Fruit fly (Drosophila melanogaster): Measurements from ENCODE around the gene Ulp1.
A peak's percentile ranks its signal among the peaks of the same experiment; 100 is the strongest.

The Ulp1 gene

dm6 chrX:19187624-19188085 lies 20.3 kb downstream of the Ulp1 start, which contains the start of gene Mec2 (continued):
- TF ChIP-seq Hey (tag; optimal IDR thresholded peaks at IDR 0.05) = no peak
- peak; percentile 13; the same call in 1 of the 3 replicates for TF ChIP-seq CG11093 (GFP tag; IDR thresholded peaks at IDR 0.05)
- no peak for TF ChIP-seq unc-4 (GFP tag; IDR thresholded peaks at IDR 0.05; ENCODE audit: partially characterized antibody)
- TF ChIP-seq rib (GFP tag; IDR thresholded peaks at IDR 0.05) = no peak
- TF ChIP-seq Poxn (GFP tag; IDR thresholded peaks at IDR 0.05) = no peak
- peak; percentile 49 for TF ChIP-seq sisA (GFP tag; IDR thresholded peaks at IDR 0.05)
- TF ChIP-seq NfI (GFP tag; optimal IDR thresholded peaks at IDR 0.05) = peak; percentile 68
- no peak for TF ChIP-seq tna (GFP tag; IDR thresholded peaks at IDR 0.05; ENCODE audit: partially characterized antibody)
- TF ChIP-seq E2f1 (GFP tag; IDR thresholded peaks at IDR 0.05) = peak; percentile 56
- TF ChIP-seq Stat92E (GFP tag; optimal IDR thresholded peaks at IDR 0.05) = no peak
- no peak for TF ChIP-seq klu (GFP tag; IDR thresholded peaks at IDR 0.05)
- no peak for TF ChIP-seq CG34224 (GFP tag; IDR thresholded peaks at IDR 0.05; ENCODE audit: partially characterized antibody)
- no peak for TF ChIP-seq HLHmδ (GFP tag; optimal IDR thresholded peaks at IDR 0.05)
- no peak for TF ChIP-seq CG33213 (GFP tag; optimal IDR thresholded peaks at IDR 0.05)
- TF ChIP-seq MESR4 (GFP tag; optimal IDR thresholded peaks at IDR 0.05) = no peak
- TF ChIP-seq chif (GFP tag; optimal IDR thresholded peaks at IDR 0.05) = peak; percentile 68 to 70
- peak; percentile 8 for TF ChIP-seq wek (GFP tag; optimal IDR thresholded peaks at IDR 0.05)
- peak; percentile 32 for TF ChIP-seq CG15514 (GFP tag; optimal IDR thresholded peaks at IDR 0.05)
- no peak for TF ChIP-seq CG10431 (GFP tag; optimal IDR thresholded peaks at IDR 0.05)
- TF ChIP-seq bigmax (GFP tag; optimal IDR thresholded peaks at IDR 0.05) = no peak
- TF ChIP-seq kah (GFP tag; optimal IDR thresholded peaks at IDR 0.05) = no peak
- peak; percentile 16 for TF ChIP-seq bcd (GFP tag; optimal IDR thresholded peaks at IDR 0.05)
- TF ChIP-seq CG1233 (GFP tag; optimal IDR thresholded peaks at IDR 0.05) = no peak
- peak; percentile 33 for TF ChIP-seq CG18262 (tag; optimal IDR thresholded peaks at IDR 0.05)
- TF ChIP-seq grn (GFP tag; optimal IDR thresholded peaks at IDR 0.05) = no peak
- TF ChIP-seq lilli (GFP tag; optimal IDR thresholded peaks at IDR 0.05) = peak; percentile 26
- TF ChIP-seq h (optimal IDR thresholded peaks at IDR 0.05) = no peak
- TF ChIP-seq Elba2 (GFP tag; optimal IDR thresholded peaks at IDR 0.05) = no peak
- TF ChIP-seq pho (GFP tag; optimal IDR thresholded peaks at IDR 0.05) = peak; percentile 3
- no peak for TF ChIP-seq CG15696 (tag; optimal IDR thresholded peaks at IDR 0.05)
- TF ChIP-seq CG9437 (GFP tag; optimal IDR thresholded peaks at IDR 0.05) = peak; percentile 26
- no peak for TF ChIP-seq Fer2 (tag; optimal IDR thresholded peaks at IDR 0.05)
- peak; percentile 31; the same call in 1 of the 2 replicates for TF ChIP-seq Oaz (GFP tag; IDR thresholded peaks at IDR 0.05)
- TF ChIP-seq nmo (GFP tag; optimal IDR thresholded peaks at IDR 0.05) = peak; percentile 38
- no peak for TF ChIP-seq stwl (tag; optimal IDR thresholded peaks at IDR 0.05)
- TF ChIP-seq CG11695 (GFP tag; IDR thresholded peaks at IDR 0.05) = 0 out of 3 replicates have a peak, but pooled peaks have one; percentile 18
- peak; percentile 38; the same call in 1 of the 2 replicates for TF ChIP-seq ap (GFP tag; IDR thresholded peaks at IDR 0.05)
- peak; percentile 46 for TF ChIP-seq tx (GFP tag; optimal IDR thresholded peaks at IDR 0.05)
- no peak for TF ChIP-seq CG7745 (tag; optimal IDR thresholded peaks at IDR 0.05)
- peak; percentile 20 for TF ChIP-seq CG13624 (GFP tag; optimal IDR thresholded peaks at IDR 0.05)
- TF ChIP-seq vfl (GFP tag; optimal IDR thresholded peaks at IDR 0.05) = no peak

- TF ChIP-seq CG5245 (GFP tag; optimal IDR thresholded peaks at IDR 0.05) (no peak), zfh1 (GFP tag; IDR thresholded peaks at IDR 0.05) (no peak), psq (GFP tag; optimal IDR thresholded peaks at IDR 0.05) (no peak), ken (GFP tag; IDR thresholded peaks at IDR 0.05) (no peak), CG10267 (tag; optimal IDR thresholded peaks at IDR 0.05) (peak; percentile 1), CG8290 (GFP tag; optimal IDR thresholded peaks at IDR 0.05) (no peak), CG8290 (tag; optimal IDR thresholded peaks at IDR 0.05) (no peak), cg (GFP tag; optimal IDR thresholded peaks at IDR 0.05) (no peak), CG17361 (GFP tag; IDR thresholded peaks at IDR 0.05) (peak; percentile 45; the same call in 1 of the 3 replicates), sima (GFP tag; optimal IDR thresholded peaks at IDR 0.05) (no peak), Med (GFP tag) (peak; percentile 63), gem (tag; optimal IDR thresholded peaks at IDR 0.05) (peak; percentile 17), lola (GFP tag; optimal IDR thresholded peaks at IDR 0.05) (peak in 1 of 3 experiments; percentile 17)
Measured at dm6 chrX:19183121-19183520, 24.9 kb downstream of the Ulp1 start, which contains the start of gene CG33253. Gene CG33253 (plus strand): TSS chrX:19183421.

All from whole organism, embryonic.